Fruit fly (Drosophila melanogaster) whole organism, wandering third instar larva: Measurements from ENCODE around the gene Or71a.

Experiments used
- Dfd ChIP-seq: fragments of >200 bp; optimal IDR thresholded peaks from 2 replicates; lab custom pipeline; 2017; ENCODE audit warnings: missing biosample characterization, missing genetic modification characterization
- h ChIP-seq: fragments of 200-800 bp; sonication (Bioruptor generic); optimal IDR thresholded peaks from 3 replicates; lab custom pipeline; 2016; ENCODE audit warnings: missing biosample characterization, mild to moderate bottlenecking, missing genetic modification characterization
- psq ChIP-seq: fragments of 200-800 bp; sonication (Bioruptor generic); optimal IDR thresholded peaks from 3 replicates; lab custom pipeline; 2017; ENCODE audit warnings: missing biosample characterization, mild to moderate bottlenecking, missing genetic modification characterization, moderate library complexity

- TF ChIP-seq h (GFP tag; lab: Kevin White, UChicago) (no peak), Dfd (GFP tag; lab: Kevin White, UChicago) (no peak), psq (GFP tag; lab: Kevin White, UChicago) (no peak)
Observed at dm6 chr3L:15053251-15053650, 25.0 kb downstream of the Or71a start, which contains the start of gene CG43680.
